Worm (Caenorhabditis elegans) whole organism, L1 larva: ENCODE data around the gene Y53F4B.9.

ENCODE experiments used
- C16A3.4 ChIP-seq: fragments of 150-350 bp; optimal IDR thresholded peaks from 2 replicates; lab custom pipeline; 2014; ENCODE audit warnings: missing biosample characterization, missing genetic modification characterization
- F16B12.6 ChIP-seq: fragments of 150-350 bp; optimal IDR thresholded peaks from 2 replicates; lab custom pipeline; 2014; ENCODE audit warnings: missing biosample characterization, missing genetic modification characterization
- Y116A8C.19 ChIP-seq: sonication (generic microtip); optimal IDR thresholded peaks from 2 replicates; lab custom pipeline; 2016; ENCODE audit warnings: missing compliant biosample characterization, missing genetic modification characterization, borderline replicate concordance
- alr-1 ChIP-seq: fragments of 200-800 bp; sonication (Bioruptor generic); optimal IDR thresholded peaks from 2 replicates; lab custom pipeline; 2018; ENCODE audit warnings: borderline replicate concordance, mild to moderate bottlenecking, missing genetic modification characterization, missing compliant biosample characterization
- ceh-63 ChIP-seq: fragments of 200-800 bp; sonication (Bioruptor generic); optimal IDR thresholded peaks from 2 replicates; lab custom pipeline; 2018; ENCODE audit warnings: mild to moderate bottlenecking, missing genetic modification characterization, missing compliant biosample characterization
- ceh-90 ChIP-seq: sonication (generic microtip); optimal IDR thresholded peaks from 2 replicates; lab custom pipeline; 2016; ENCODE audit warnings: missing genetic modification characterization, missing compliant biosample characterization
- efl-1 ChIP-seq, 4 experiments: fragments of 150-350 bp; optimal IDR thresholded peaks in 3 of 4; peaks in 1 of 4; 1 replicate in 1 of 4; 2 replicates in 3 of 4; lab custom pipeline; 2014; ENCODE audit warnings: missing biosample characterization in 2 of 4, missing genetic modification characterization in 2 of 4, missing genetic modification reagents in 2 of 4
- efl-3 ChIP-seq: fragments of 200-800 bp; sonication (Bioruptor generic); optimal IDR thresholded peaks from 2 replicates; lab custom pipeline; 2018; ENCODE audit warnings: mild to moderate bottlenecking, missing genetic modification characterization, missing compliant biosample characterization
- egl-13 ChIP-seq: sonication (generic microtip); optimal IDR thresholded peaks from 2 replicates; lab custom pipeline; 2016; ENCODE audit warnings: missing genotype, missing genetic modification reagents, missing genetic modification characterization, missing compliant biosample characterization
- elt-2 ChIP-seq: sonication (generic microtip); optimal IDR thresholded peaks from 2 replicates; lab custom pipeline; 2016; ENCODE audit warnings: missing genetic modification characterization, mild to moderate bottlenecking, inconsistent platforms, missing compliant biosample characterization, missing genetic modification reagents
- jun-1 ChIP-seq: fragments of 150-350 bp; optimal IDR thresholded peaks from 2 replicates; lab custom pipeline; 2014; ENCODE audit warnings: missing biosample characterization, missing genetic modification reagents, missing genetic modification characterization
- lin-13 ChIP-seq: fragments of 150-350 bp; optimal IDR thresholded peaks from 2 replicates; lab custom pipeline; 2014; ENCODE audit warnings: missing biosample characterization, missing genetic modification reagents, missing genetic modification characterization
- lin-15B ChIP-seq: fragments of 150-350 bp; sonication (generic microtip); optimal IDR thresholded peaks from 3 replicates; lab custom pipeline; 2014; ENCODE audit warnings: missing biosample characterization, missing genetic modification characterization
- lin-35 ChIP-seq, 2 experiments: fragments of 150-350 bp; optimal IDR thresholded peaks; 2 replicates each; lab custom pipeline; 2014; ENCODE audit warnings: missing biosample characterization in 2 of 2, missing genetic modification characterization in 2 of 2, missing genetic modification reagents in 2 of 2
- mef-2 ChIP-seq: fragments of 150-350 bp; optimal IDR thresholded peaks from 2 replicates; lab custom pipeline; 2014; ENCODE audit warnings: missing biosample characterization, missing genetic modification characterization
- mep-1 ChIP-seq: fragments of 150-350 bp; optimal IDR thresholded peaks from 2 replicates; lab custom pipeline; 2014; ENCODE audit warnings: missing biosample characterization, missing genetic modification characterization
- nhr-20 ChIP-seq: sonication (generic microtip); optimal IDR thresholded peaks from 2 replicates; lab custom pipeline; 2016; ENCODE audit warnings: mild to moderate bottlenecking, missing genetic modification characterization, missing compliant biosample characterization
- nhr-28 ChIP-seq: fragments of 150-350 bp; optimal IDR thresholded peaks from 2 replicates; lab custom pipeline; 2014; ENCODE audit warnings: missing biosample characterization, missing genetic modification characterization
- nhr-71 ChIP-seq: sonication (generic microtip); optimal IDR thresholded peaks from 2 replicates; lab custom pipeline; 2016; ENCODE audit warnings: mild to moderate bottlenecking, missing genetic modification characterization, moderate library complexity, missing compliant biosample characterization
- nhr-76 ChIP-seq: sonication (generic microtip); optimal IDR thresholded peaks from 2 replicates; lab custom pipeline; 2017; ENCODE audit warnings: missing biosample characterization, missing genetic modification characterization
- nhr-85 ChIP-seq: sonication (generic microtip); peaks from one replicate; lab custom pipeline; 2016; ENCODE audit warnings: missing genetic modification characterization, inconsistent platforms, missing compliant biosample characterization
- pqm-1 ChIP-seq: sonication (generic microtip); optimal IDR thresholded peaks from 3 replicates; lab custom pipeline; 2017; ENCODE audit warnings: missing biosample characterization, missing genetic modification characterization
- snpc-4 ChIP-seq: fragments of 150-350 bp; optimal IDR thresholded peaks from 2 replicates; lab custom pipeline; 2014; ENCODE audit warnings: missing biosample characterization, missing genetic modification characterization
- sox-4 ChIP-seq: sonication (generic microtip); optimal IDR thresholded peaks from 2 replicates; lab custom pipeline; 2016; ENCODE audit warnings: missing genetic modification characterization, missing compliant biosample characterization
- sup-37 ChIP-seq: fragments of 200-800 bp; sonication (Bioruptor generic); optimal IDR thresholded peaks from 2 replicates; lab custom pipeline; 2018; ENCODE audit warnings: mild to moderate bottlenecking, missing genetic modification characterization, missing compliant biosample characterization
- swsn-7 ChIP-seq: sonication (generic microtip); optimal IDR thresholded peaks from 2 replicates; lab custom pipeline; 2016; ENCODE audit warnings: missing genetic modification characterization, missing compliant biosample characterization
- unc-130 ChIP-seq: fragments of 150-350 bp; optimal IDR thresholded peaks from 2 replicates; lab custom pipeline; 2017; ENCODE audit warnings: missing biosample characterization, missing genetic modification characterization, inconsistent platforms
- unc-30 ChIP-seq: sonication (generic microtip); optimal IDR thresholded peaks from 2 replicates; lab custom pipeline; 2017; ENCODE audit warnings: missing biosample characterization, missing genetic modification characterization
- unc-86 ChIP-seq: sonication (generic microtip); optimal IDR thresholded peaks from 2 replicates; lab custom pipeline; 2016; ENCODE audit warnings: missing genetic modification characterization, missing compliant biosample characterization
- zip-4 ChIP-seq: fragments of 200-800 bp; sonication (Bioruptor generic); optimal IDR thresholded peaks from 2 replicates; lab custom pipeline; 2018; ENCODE audit warnings: mild to moderate bottlenecking, missing genetic modification characterization, moderate library complexity, missing compliant biosample characterization

Y53F4B.9 gene

DNA sequence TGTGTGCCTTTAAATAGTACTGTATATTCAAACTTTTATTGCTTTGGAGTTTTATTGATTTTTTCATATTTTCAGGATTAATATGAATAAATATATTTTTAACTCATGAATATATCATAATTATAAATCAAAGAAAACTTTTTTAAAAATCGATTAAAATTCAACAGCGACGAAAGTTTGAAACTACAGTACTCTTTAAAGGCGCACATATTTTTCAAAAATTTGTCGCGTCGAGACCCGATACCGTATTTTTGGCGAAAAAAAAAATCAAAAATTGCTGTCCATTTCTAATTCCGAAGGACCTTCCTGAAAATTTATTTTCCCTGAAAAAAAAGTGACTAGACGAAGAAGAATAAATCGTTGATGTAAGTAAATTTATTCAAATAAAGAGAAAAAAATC is 41.9 kb downstream of the Y53F4B.9 start:
- TF ChIP-seq unc-130 (tag; lab: Kevin White, UChicago): no peak
- no peak for TF ChIP-seq Y116A8C.19 (tag; lab: Kevin White, UChicago)
- no peak for TF ChIP-seq lin-13
- TF ChIP-seq F16B12.6 (tag; lab: Kevin White, UChicago): no peak
- no peak for TF ChIP-seq egl-13 (tag; lab: Kevin White, UChicago)
- no peak for TF ChIP-seq alr-1 (tag; lab: Kevin White, UChicago)
- TF ChIP-seq ceh-90: no peak
- no peak for TF ChIP-seq unc-86 (tag; lab: Kevin White, UChicago)
- no peak for TF ChIP-seq sox-4 (tag; lab: Kevin White, UChicago)
- no peak for TF ChIP-seq nhr-71 (tag; lab: Kevin White, UChicago)
- no peak for TF ChIP-seq snpc-4 (tag; lab: Kevin White, UChicago)
- no peak for TF ChIP-seq nhr-76 (tag; lab: Kevin White, UChicago)
- TF ChIP-seq efl-1 (optimal IDR thresholded peaks at IDR 0.05; lab: Kevin White, UChicago): no peak
- no peak for TF ChIP-seq efl-1 (GFP tag; optimal IDR thresholded peaks at IDR 0.05 in 1 of 2; lab: Kevin White, UChicago)
- TF ChIP-seq mep-1 (tag; lab: Kevin White, UChicago): no peak
- no peak for TF ChIP-seq unc-30 (tag; lab: Kevin White, UChicago)
- TF ChIP-seq mef-2: no peak

ce11 chrII:14967084-14967483 is 43.1 kb downstream of the Y53F4B.9 start:
- TF ChIP-seq efl-3 (no peak), efl-1 (optimal IDR thresholded peaks at IDR 0.05; lab: Kevin White, UChicago) (peak in 1 of 2 experiments; percentile 3), efl-1 (GFP tag; optimal IDR thresholded peaks at IDR 0.05 in 1 of 2; lab: Kevin White, UChicago) (no peak)

DNA sequence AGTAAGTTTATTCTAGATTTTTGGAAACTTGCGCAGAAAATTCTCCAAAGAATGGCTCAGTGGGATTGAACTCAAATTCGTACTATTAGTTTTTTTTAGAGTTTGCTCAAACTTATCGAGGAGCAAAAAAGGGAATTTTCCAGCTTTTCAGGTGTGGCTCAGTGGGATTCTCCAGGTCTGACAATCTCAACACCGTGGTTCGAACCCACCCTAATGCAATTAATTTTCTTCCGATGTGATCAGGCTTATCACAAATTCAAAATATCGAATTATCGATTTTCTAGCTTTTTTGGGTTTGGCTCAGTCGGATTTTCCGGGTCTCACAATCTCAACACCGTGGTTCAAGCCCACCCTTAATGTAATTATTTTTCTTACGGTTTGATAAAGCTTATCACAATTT is 43.8 kb downstream of the Y53F4B.9 start:
- TF ChIP-seq nhr-20 (tag; lab: Kevin White, UChicago) (no peak), mef-2 (no peak), nhr-85 (peak; percentile 13), efl-1 (optimal IDR thresholded peaks at IDR 0.05; lab: Kevin White, UChicago) (no peak), efl-1 (GFP tag; optimal IDR thresholded peaks at IDR 0.05 in 1 of 2; lab: Kevin White, UChicago) (no peak), nhr-28 (tag; lab: Kevin White, UChicago) (no peak)

DNA sequence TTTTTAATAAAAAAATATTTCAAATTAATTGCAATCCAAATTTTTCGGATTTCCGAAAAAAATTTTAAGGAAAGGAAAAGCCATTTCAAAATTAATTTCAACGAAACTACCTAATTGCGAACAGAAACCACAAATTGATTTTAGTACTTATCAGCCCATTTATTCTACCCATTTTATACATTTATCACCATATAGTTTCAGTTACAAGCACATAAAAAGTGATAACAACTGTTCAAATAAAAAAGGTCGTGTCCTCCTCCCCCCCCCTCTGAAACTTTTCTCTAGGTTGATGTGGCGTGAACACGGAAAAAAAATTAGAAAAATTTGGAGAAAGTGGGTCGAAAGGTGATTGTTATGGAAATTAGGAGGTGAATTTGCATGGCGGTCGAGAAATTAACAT is 45.3 kb downstream of the Y53F4B.9 start:
- TF ChIP-seq lin-15B (tag; lab: Kevin White, UChicago) (no peak), pqm-1 (tag; lab: Kevin White, UChicago) (peak; percentile 35), snpc-4 (tag; lab: Kevin White, UChicago) (no peak), efl-1 (optimal IDR thresholded peaks at IDR 0.05; lab: Kevin White, UChicago) (no peak), efl-1 (GFP tag; optimal IDR thresholded peaks at IDR 0.05 in 1 of 2; lab: Kevin White, UChicago) (peak in 1 of 2 experiments; percentile 83), elt-2 (tag; lab: Kevin White, UChicago) (peak; percentile 7)

DNA sequence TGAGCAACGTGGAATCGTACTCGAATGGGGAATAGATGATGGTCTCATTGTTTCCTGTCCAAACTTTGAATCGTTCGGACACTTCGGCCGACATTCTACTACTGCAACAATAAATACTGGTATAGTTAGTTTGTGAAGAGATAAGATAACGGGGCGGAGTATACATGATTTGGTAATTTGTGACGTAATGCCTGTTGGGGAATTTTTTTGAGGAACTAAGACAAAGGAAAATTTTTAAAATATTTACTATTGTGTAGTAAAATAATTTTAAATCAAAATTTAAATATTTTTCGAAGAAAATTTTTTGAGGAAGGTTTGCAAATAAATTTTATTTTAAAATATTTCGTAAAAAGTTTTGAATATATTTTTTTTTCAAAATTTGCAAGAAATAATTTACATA is 46.2 kb downstream of the Y53F4B.9 start, which contains the start of gene elo-9:
elo-9 (minus strand) TSS at position 101 of the 400 bp plus-strand sequence.
- TF ChIP-seq jun-1 (tag; lab: Kevin White, UChicago) (no peak), C16A3.4 (no peak), ceh-63 (GFP tag; lab: Kevin White, UChicago) (no peak), zip-4 (GFP tag; lab: Kevin White, UChicago) (no peak), unc-30 (tag; lab: Kevin White, UChicago) (no peak), lin-35 (GFP tag; optimal IDR thresholded peaks at IDR 0.05; lab: Kevin White, UChicago) (no peak), swsn-7 (tag; lab: Kevin White, UChicago) (no peak), sup-37 (GFP tag; lab: Kevin White, UChicago) (no peak)

- TF ChIP-seq jun-1 (tag; lab: Kevin White, UChicago) (peak; percentile 48), pqm-1 (tag; lab: Kevin White, UChicago) (peak; percentile 21), elt-2 (tag; lab: Kevin White, UChicago) (peak; percentile 84), nhr-20 (tag; lab: Kevin White, UChicago) (no peak)
Measured at ce11 chrII:14959273-14959672, 50.9 kb downstream of the Y53F4B.9 start.
